Worm (Caenorhabditis elegans) whole organism, early embryonic: ENCODE results near the gene R02C2.7.
"Not testable (repeated sequence)": the region's sequence is repeated elsewhere in the genome, so short reads cannot be mapped to it uniquely, and the experiment has no call there.

Experiments used
- B0310.2 ChIP-seq: sonication (generic microtip); optimal IDR thresholded peaks from 2 replicates; lab custom pipeline; 2016; ENCODE audit warnings: mild to moderate bottlenecking, missing genetic modification characterization, missing compliant biosample characterization
- F13C5.2 ChIP-seq: sonication (generic microtip); optimal IDR thresholded peaks from 2 replicates; lab custom pipeline; 2017; ENCODE audit warnings: mild to moderate bottlenecking, missing genetic modification characterization, inconsistent platforms, missing compliant biosample characterization
- aly-1 ChIP-seq: sonication (generic microtip); optimal IDR thresholded peaks from 2 replicates; lab custom pipeline; 2016; ENCODE audit warnings: missing genetic modification characterization, missing compliant biosample characterization
- ama-1 ChIP-seq: fragments of 150-350 bp; optimal IDR thresholded peaks from 2 replicates; lab custom pipeline; 2014
- ceh-13 ChIP-seq: fragments of 200-800 bp; sonication (Bioruptor generic); optimal IDR thresholded peaks from 2 replicates; lab custom pipeline; 2018; ENCODE audit warnings: mild to moderate bottlenecking, missing genetic modification characterization, missing compliant biosample characterization
- ceh-36 ChIP-seq: sonication (generic microtip); optimal IDR thresholded peaks from 2 replicates; lab custom pipeline; 2016; ENCODE audit warnings: missing genetic modification characterization, inconsistent platforms, missing compliant biosample characterization
- ets-7 ChIP-seq: sonication (generic microtip); optimal IDR thresholded peaks from 2 replicates; lab custom pipeline; 2016; ENCODE audit warnings: missing genotype, missing genetic modification characterization, missing compliant biosample characterization
- flt-1 ChIP-seq: fragments of 200-800 bp; sonication (Bioruptor generic); IDR thresholded peaks from 2 replicates; pipeline ENCODE4 v1.3.6; 2022; ENCODE audit warnings: missing genetic modification characterization, missing compliant biosample characterization
- hmbx-1 ChIP-seq: sonication (generic microtip); optimal IDR thresholded peaks from 2 replicates; lab custom pipeline; 2016; ENCODE audit warnings: mild to moderate bottlenecking, missing genetic modification characterization, missing compliant biosample characterization
- hmg-4 ChIP-seq: fragments of 200-800 bp; sonication (Bioruptor generic); optimal IDR thresholded peaks from 2 replicates; lab custom pipeline; 2018; ENCODE audit warnings: mild to moderate bottlenecking, missing genetic modification characterization, missing compliant biosample characterization
- hnd-1 ChIP-seq: sonication (generic microtip); optimal IDR thresholded peaks from 2 replicates; lab custom pipeline; 2016; ENCODE audit warnings: missing genetic modification characterization, missing compliant biosample characterization
- pes-1 ChIP-seq: fragments of 200-800 bp; sonication (Bioruptor generic); IDR thresholded peaks from 2 replicates; pipeline ENCODE4 v1.3.6; 2022; ENCODE audit warnings: missing genetic modification reagents, missing genetic modification characterization, missing compliant biosample characterization
- scrt-1 ChIP-seq: fragments of 200-800 bp; sonication (Bioruptor generic); IDR thresholded peaks from 2 replicates; pipeline ENCODE4 v1.3.6; 2022; ENCODE audit warnings: missing genetic modification characterization, missing compliant biosample characterization
- sea-1 ChIP-seq: fragments of 200-800 bp; sonication (Bioruptor generic); conservative IDR thresholded peaks from 2 replicates; pipeline ENCODE4 v1.3.6; 2022; ENCODE audit warnings: missing genetic modification characterization, missing compliant biosample characterization
- tbx-11 ChIP-seq: fragments of 200-800 bp; sonication (Bioruptor generic); IDR thresholded peaks from 2 replicates; pipeline ENCODE4 v1.3.6; 2022; ENCODE audit warnings: missing genetic modification characterization, missing compliant biosample characterization
- tbx-37 ChIP-seq: fragments of 200-800 bp; sonication (Bioruptor generic); conservative IDR thresholded peaks from 2 replicates; pipeline ENCODE4 v1.3.6; 2022; ENCODE audit warnings: missing genetic modification reagents, missing genetic modification characterization, missing compliant biosample characterization
- tra-4 ChIP-seq: sonication (generic microtip); optimal IDR thresholded peaks from 2 replicates; lab custom pipeline; 2017; ENCODE audit warnings: missing genetic modification characterization, missing compliant biosample characterization

R02C2.7 gene

ce11 chrV:240287-240686, 2.1 kb downstream of the R02C2.7 start, which contains the start of gene txt-2:
Gene txt-2, minus strand, starts transcription at chrV:240500.
- TF ChIP-seq ceh-13 (GFP tag; lab: Kevin White, UChicago): no peak
- no peak for TF ChIP-seq ama-1 (lab: Kevin White, UChicago)
- TF ChIP-seq flt-1 (GFP tag; lab: Robert Waterston, UW): no peak
- TF ChIP-seq sea-1 (GFP tag; lab: Robert Waterston, UW): no peak
- TF ChIP-seq ets-7 (tag; lab: Kevin White, UChicago): no peak
- TF ChIP-seq tbx-37 (GFP tag; lab: Robert Waterston, UW): no peak
- no peak for TF ChIP-seq pes-1 (GFP tag; lab: Robert Waterston, UW)
- no peak for TF ChIP-seq B0310.2 (tag; lab: Kevin White, UChicago)
- no peak for TF ChIP-seq tbx-11
- no peak for TF ChIP-seq ceh-36 (tag; lab: Kevin White, UChicago)
- TF ChIP-seq hnd-1 (tag; lab: Kevin White, UChicago): no peak
- no peak for TF ChIP-seq hmbx-1 (tag; lab: Kevin White, UChicago)

- TF ChIP-seq sea-1 (GFP tag; lab: Robert Waterston, UW): no peak
- no peak for TF ChIP-seq hnd-1 (tag; lab: Kevin White, UChicago)
- TF ChIP-seq ceh-13 (GFP tag; lab: Kevin White, UChicago): no peak
- no peak for TF ChIP-seq B0310.2 (tag; lab: Kevin White, UChicago)
Measured at ce11 chrV:238094-238493, 4.3 kb downstream of the R02C2.7 start, which contains the start of gene R02C2.1. Gene R02C2.1, minus strand, starts transcription at chrV:238194.

- no peak for TF ChIP-seq tbx-11
- no peak for TF ChIP-seq sea-1 (GFP tag; lab: Robert Waterston, UW)
- no peak for TF ChIP-seq aly-1 (tag; lab: Kevin White, UChicago)
- no peak for TF ChIP-seq B0310.2 (tag; lab: Kevin White, UChicago)
- no peak for TF ChIP-seq flt-1 (GFP tag; lab: Robert Waterston, UW)
- no peak for TF ChIP-seq ets-7 (tag; lab: Kevin White, UChicago)
- TF ChIP-seq scrt-1 (GFP tag; lab: Robert Waterston, UW): no peak
- TF ChIP-seq pes-1 (GFP tag; lab: Robert Waterston, UW): no peak
- TF ChIP-seq tbx-37 (GFP tag; lab: Robert Waterston, UW): no peak
- TF ChIP-seq hmg-4 (GFP tag; lab: Kevin White, UChicago): no peak
- TF ChIP-seq ceh-13 (GFP tag; lab: Kevin White, UChicago): no peak
- no peak for TF ChIP-seq ama-1 (lab: Kevin White, UChicago)
- no peak for TF ChIP-seq F13C5.2 (tag; lab: Kevin White, UChicago)
- no peak for TF ChIP-seq hmbx-1 (tag; lab: Kevin White, UChicago)
- no peak for TF ChIP-seq ceh-36 (tag; lab: Kevin White, UChicago)
- TF ChIP-seq hnd-1 (tag; lab: Kevin White, UChicago): no peak
- TF ChIP-seq tra-4 (tag; lab: Kevin White, UChicago): no peak
Measured at ce11 chrV:237012-237411, 5.4 kb downstream of the R02C2.7 start.

- TF ChIP-seq ceh-36 (tag; lab: Kevin White, UChicago) (no peak), hnd-1 (tag; lab: Kevin White, UChicago) (no peak), ets-7 (tag; lab: Kevin White, UChicago) (no peak), B0310.2 (tag; lab: Kevin White, UChicago) (no peak), hmg-4 (GFP tag; lab: Kevin White, UChicago) (no peak), flt-1 (GFP tag; lab: Robert Waterston, UW) (no peak), sea-1 (GFP tag; lab: Robert Waterston, UW) (no peak), hmbx-1 (tag; lab: Kevin White, UChicago) (no peak), tbx-11 (no peak), scrt-1 (GFP tag; lab: Robert Waterston, UW) (no peak)
Measured at ce11 chrV:234572-234971, 7.8 kb downstream of the R02C2.7 start, which contains the start of gene kin-33. Gene kin-33, minus strand, starts transcription at chrV:234672.

ce11 chrV:219632-220031, 22.8 kb downstream of the R02C2.7 start, which contains the start of gene srh-80:
Gene srh-80, plus strand, starts transcription at chrV:219932.
- TF ChIP-seq tbx-37 (GFP tag; lab: Robert Waterston, UW): no peak
- no peak for TF ChIP-seq tra-4 (tag; lab: Kevin White, UChicago)
- no peak for TF ChIP-seq flt-1 (GFP tag; lab: Robert Waterston, UW)

ce11 chrV:216847-217246, 25.6 kb downstream of the R02C2.7 start, which contains the start of gene srh-78:
Gene srh-78, plus strand, starts transcription at chrV:217147.
- TF ChIP-seq aly-1 (tag; lab: Kevin White, UChicago): no peak

ce11 chrV:215697-216096, 26.7 kb downstream of the R02C2.7 start:
- TF ChIP-seq hnd-1 (tag; lab: Kevin White, UChicago) (no peak), tbx-37 (GFP tag; lab: Robert Waterston, UW) (no peak), hmbx-1 (tag; lab: Kevin White, UChicago) (no peak), hmg-4 (GFP tag; lab: Kevin White, UChicago) (no peak), flt-1 (GFP tag; lab: Robert Waterston, UW) (no peak), pes-1 (GFP tag; lab: Robert Waterston, UW) (no peak), ets-7 (tag; lab: Kevin White, UChicago) (no peak), ceh-36 (tag; lab: Kevin White, UChicago) (no peak), aly-1 (tag; lab: Kevin White, UChicago) (no peak), scrt-1 (GFP tag; lab: Robert Waterston, UW) (no peak), tra-4 (tag; lab: Kevin White, UChicago) (no peak), ama-1 (lab: Kevin White, UChicago) (no peak), tbx-11 (no peak), F13C5.2 (tag; lab: Kevin White, UChicago) (no peak)

- not testable (repeated sequence) for TF ChIP-seq sea-1 (GFP tag; lab: Robert Waterston, UW); ama-1 (lab: Kevin White, UChicago); B0310.2 (tag; lab: Kevin White, UChicago)
Measured at ce11 chrV:212687-213086, 29.7 kb downstream of the R02C2.7 start, which contains the start of gene DC2.5. Gene DC2.5, minus strand, starts transcription at chrV:212787.
